Fruit fly (Drosophila melanogaster): ENCODE data around the gene Anp.

Gene Anp

dm6 chr3R:30189836-30190235 is 19.9 kb upstream of the Anp start (continued):
- TF ChIP-seq Ssrp (tag; optimal IDR thresholded peaks at IDR 0.05): peak; percentile 75
- no peak for TF ChIP-seq Lim3 (GFP tag; IDR thresholded peaks at IDR 0.05)
- no peak for TF ChIP-seq CG2116 (GFP tag; optimal IDR thresholded peaks at IDR 0.05)
- TF ChIP-seq CG12236 (GFP tag; optimal IDR thresholded peaks at IDR 0.05): peak; percentile 22
- no peak for TF ChIP-seq CG7745 (tag; optimal IDR thresholded peaks at IDR 0.05)
- TF ChIP-seq CG17359 (tag; optimal IDR thresholded peaks at IDR 0.05): peak; percentile 85
- no peak for TF ChIP-seq Dfd (GFP tag; optimal IDR thresholded peaks at IDR 0.05)
- TF ChIP-seq tup (GFP tag; optimal IDR thresholded peaks at IDR 0.05): no peak
- TF ChIP-seq CG4854 (GFP tag; optimal IDR thresholded peaks at IDR 0.05): peak; percentile 36
- TF ChIP-seq ato (GFP tag; IDR thresholded peaks at IDR 0.05; ENCODE audit: partially characterized antibody): no peak
- TF ChIP-seq CG6689 (GFP tag; IDR thresholded peaks at IDR 0.05): peak; percentile 80
- peak; percentile 40 for TF ChIP-seq HmgZ (tag; optimal IDR thresholded peaks at IDR 0.05)
- TF ChIP-seq ase (GFP tag; IDR thresholded peaks at IDR 0.05): peak; percentile 86
- peak; percentile 40 for TF ChIP-seq kah (GFP tag; optimal IDR thresholded peaks at IDR 0.05)
- no peak for TF ChIP-seq B-H2 (GFP tag; optimal IDR thresholded peaks at IDR 0.05)
- TF ChIP-seq Dp (GFP tag; optimal IDR thresholded peaks at IDR 0.05): no peak
- no peak for TF ChIP-seq sima (GFP tag; optimal IDR thresholded peaks at IDR 0.05)
- peak; percentile 2 for TF ChIP-seq CG30020 (tag; optimal IDR thresholded peaks at IDR 0.05)
- TF ChIP-seq twi (tag; optimal IDR thresholded peaks at IDR 0.05): peak; percentile 27
- no peak for TF ChIP-seq eve (GFP tag; optimal IDR thresholded peaks at IDR 0.05)
- TF ChIP-seq sug (tag; optimal IDR thresholded peaks at IDR 0.05): peak; percentile 31
- peak; percentile 50 for TF ChIP-seq HLH54F (GFP tag; optimal IDR thresholded peaks at IDR 0.05)
- peak; percentile 62 for TF ChIP-seq CG2120 (GFP tag; optimal IDR thresholded peaks at IDR 0.05)
- peak; percentile 51 for TF ChIP-seq Ravus (GFP tag; IDR thresholded peaks at IDR 0.05)
- no peak for TF ChIP-seq hkb (optimal IDR thresholded peaks at IDR 0.05)
- peak; percentile 88 for TF ChIP-seq hkb (GFP tag; IDR thresholded peaks at IDR 0.05)
- peak; percentile 56 for TF ChIP-seq caup (GFP tag; optimal IDR thresholded peaks at IDR 0.05; ENCODE audit: severe bottlenecking)
- peak; percentile 3 for TF ChIP-seq CTCF (GFP tag; optimal IDR thresholded peaks at IDR 0.05)
- TF ChIP-seq Aef1 (GFP tag; IDR thresholded peaks at IDR 0.05): peak; percentile 79
- TF ChIP-seq Hmr (GFP tag; optimal IDR thresholded peaks at IDR 0.05): peak; percentile 52
- peak; percentile 60 for TF ChIP-seq nau (GFP tag; optimal IDR thresholded peaks at IDR 0.05)
- TF ChIP-seq CG8281 (tag; optimal IDR thresholded peaks at IDR 0.05): peak; percentile 33
- TF ChIP-seq Drgx (GFP tag; IDR thresholded peaks at IDR 0.05): peak; percentile 55
- peak; percentile 59; the same call in 1 of the 2 replicates for TF ChIP-seq peb (GFP tag; IDR thresholded peaks at IDR 0.05)
- TF ChIP-seq gsb (GFP tag; IDR thresholded peaks at IDR 0.05): 0 out of 2 replicates have a peak, but pooled peaks have one; percentile 48
- TF ChIP-seq vvl (GFP tag; IDR thresholded peaks at IDR 0.05): peak; percentile 89
- peak; percentile 69; the same call in 2 of the 3 replicates for TF ChIP-seq CG11456 (GFP tag; IDR thresholded peaks at IDR 0.05)
- TF ChIP-seq CG8924 (tag; optimal IDR thresholded peaks at IDR 0.05): peak; percentile 63
- peak; percentile 53 for TF ChIP-seq jing (GFP tag; optimal IDR thresholded peaks at IDR 0.05)
- peak; percentile 51 for TF ChIP-seq Antp (GFP tag; optimal IDR thresholded peaks at IDR 0.05)
- TF ChIP-seq CG17829 (tag; optimal IDR thresholded peaks at IDR 0.05): peak; percentile 67
- peak; percentile 18 for TF ChIP-seq CG15011 (GFP tag; optimal IDR thresholded peaks at IDR 0.05)
- TF ChIP-seq CG10267 (tag; optimal IDR thresholded peaks at IDR 0.05): peak; percentile 52
- peak; percentile 28 for TF ChIP-seq CG6683 (GFP tag; optimal IDR thresholded peaks at IDR 0.05)
- no peak for TF ChIP-seq schlank (tag; optimal IDR thresholded peaks at IDR 0.05)
- TF ChIP-seq CG17385 (GFP tag; optimal IDR thresholded peaks at IDR 0.05): peak; percentile 71
- TF ChIP-seq ind (GFP tag; optimal IDR thresholded peaks at IDR 0.05): peak; percentile 78
- TF ChIP-seq fd102C (GFP tag; optimal IDR thresholded peaks at IDR 0.05): no peak
- 0 out of 3 replicates have a peak, but pooled peaks have one; percentile 36 for TF ChIP-seq CG2889 (GFP tag; IDR thresholded peaks at IDR 0.05)
- peak; percentile 72 for TF ChIP-seq CG12219 (GFP tag; optimal IDR thresholded peaks at IDR 0.05)
- TF ChIP-seq pan (optimal IDR thresholded peaks at IDR 0.05): no peak
- peak in 1 of 2 experiments; percentile 87 for TF ChIP-seq pan (GFP tag; optimal IDR thresholded peaks at IDR 0.05 in 1 of 2, IDR thresholded peaks at IDR 0.05 in 1 of 2)
